Fruit fly (Drosophila melanogaster): ENCODE measurements around the gene Eig71Eg.

dm6 chr3L:15661567-15661966, 4.1 kb downstream of the Eig71Eg start, which contains the start of gene CG43082:
- no peak for TF ChIP-seq gl (tag; optimal IDR thresholded peaks at IDR 0.05)
- TF ChIP-seq CG8159 (tag; optimal IDR thresholded peaks at IDR 0.05), result no peak
- no peak for TF ChIP-seq CG12605 (GFP tag; IDR thresholded peaks at IDR 0.05)
- no peak for TF ChIP-seq EcR (GFP tag; optimal IDR thresholded peaks at IDR 0.05)
- TF ChIP-seq CG8301 (tag; optimal IDR thresholded peaks at IDR 0.05), result no peak
- no peak for TF ChIP-seq Ets98B (GFP tag; IDR thresholded peaks at IDR 0.05)
- TF ChIP-seq CG13204 (GFP tag; optimal IDR thresholded peaks at IDR 0.05), result no peak
- TF ChIP-seq rn (GFP tag; IDR thresholded peaks at IDR 0.05), result no peak
- no peak for TF ChIP-seq CG10348 (GFP tag; IDR thresholded peaks at IDR 0.05)

Measured in whole organism, pupa.